Worm (Caenorhabditis elegans) whole organism, young adult: ENCODE measurements around the gene pho-11.
A peak's percentile ranks its signal among the peaks of the same experiment; 100 is the strongest.

Experiments
- B0035.1 ChIP-seq: sonication (generic microtip); optimal IDR thresholded peaks from 2 replicates; lab custom pipeline; 2016; ENCODE audit warnings: missing genetic modification characterization, mild to moderate bottlenecking, missing compliant biosample characterization, missing genotype, missing genetic modification reagents
- B0261.1 ChIP-seq: sonication (generic microtip); optimal IDR thresholded peaks from 2 replicates; lab custom pipeline; 2016; ENCODE audit warnings: mild to moderate bottlenecking, missing genetic modification characterization, moderate library complexity, missing compliant biosample characterization
- B0336.3 ChIP-seq: fragments of 200-800 bp; sonication (Bioruptor generic); IDR thresholded peaks from 2 replicates; pipeline ENCODE4 v1.3.6; 2022; ENCODE audit warnings: missing genetic modification characterization, missing compliant biosample characterization
- F23B12.7 ChIP-seq: sonication (generic microtip); optimal IDR thresholded peaks from 2 replicates; lab custom pipeline; 2017; ENCODE audit warnings: missing genetic modification characterization, mild to moderate bottlenecking, missing compliant biosample characterization, antibody characterized with exemption, moderate library complexity; ENCODE audit not compliant: insufficient read depth
- F33H1.4 ChIP-seq: fragments of 200-800 bp; sonication (Bioruptor generic); IDR thresholded peaks from 2 replicates; pipeline ENCODE4 v1.3.6; 2022; ENCODE audit warnings: missing genetic modification reagents, missing genetic modification characterization, missing compliant biosample characterization
- F49E8.2 ChIP-seq: sonication (generic microtip); optimal IDR thresholded peaks from 3 replicates; lab custom pipeline; 2017; ENCODE audit warnings: missing genetic modification characterization, mild to moderate bottlenecking, missing compliant biosample characterization, antibody characterized with exemption, moderate library complexity; ENCODE audit not compliant: insufficient read depth
- F57C9.4 ChIP-seq: sonication (generic microtip); optimal IDR thresholded peaks from 2 replicates; lab custom pipeline; 2017; ENCODE audit warnings: mild to moderate bottlenecking, missing genetic modification characterization, missing compliant biosample characterization
- T07F8.4 ChIP-seq: sonication (generic microtip); optimal IDR thresholded peaks from 2 replicates; lab custom pipeline; 2016; ENCODE audit warnings: mild to moderate bottlenecking, missing genetic modification characterization, moderate library complexity, missing compliant biosample characterization
- Y53F4B.3 ChIP-seq: fragments of 200-800 bp; sonication (Bioruptor generic); IDR thresholded peaks from 2 replicates; pipeline ENCODE4 v1.3.6; 2022; ENCODE audit warnings: missing genetic modification reagents, missing genetic modification characterization, missing compliant biosample characterization
- Y67H2A.10 ChIP-seq: fragments of 200-800 bp; sonication (Bioruptor generic); conservative IDR thresholded peaks from 2 replicates; pipeline ENCODE4 v1.3.6; 2022; ENCODE audit warnings: missing genetic modification reagents, missing genetic modification characterization, missing compliant biosample characterization
- ama-1 ChIP-seq, 3 experiments: fragments of 150-350 bp in 1 of 3; sonication (generic microtip) in 2 of 3; optimal IDR thresholded peaks; 2 replicates each; lab custom pipeline; 2014 to 2018; ENCODE audit warnings: missing biosample characterization in 2 of 3, missing genetic modification characterization in 2 of 3, missing genetic modification reagents in 2 of 3
- aptf-3 ChIP-seq: fragments of 200-800 bp; sonication (Bioruptor generic); IDR thresholded peaks from 2 replicates; pipeline ENCODE4 v1.3.6; 2022; ENCODE audit warnings: missing genetic modification characterization, missing compliant biosample characterization
- attf-5 ChIP-seq: fragments of 200-800 bp; sonication (Bioruptor generic); optimal IDR thresholded peaks from 2 replicates; lab custom pipeline; 2018; ENCODE audit warnings: mild to moderate bottlenecking, missing genetic modification characterization, missing compliant biosample characterization
- attf-6 ChIP-seq: fragments of 200-800 bp; sonication (Bioruptor generic); IDR thresholded peaks from 2 replicates; pipeline ENCODE4 v1.3.6; 2022; ENCODE audit warnings: missing genetic modification reagents, missing genetic modification characterization, missing compliant biosample characterization
- bed-1 ChIP-seq: fragments of 200-800 bp; sonication (Bioruptor generic); IDR thresholded peaks from 2 replicates; pipeline ENCODE4 v1.3.6; 2022; ENCODE audit warnings: missing genetic modification reagents, missing genetic modification characterization, missing compliant biosample characterization
- cebp-2 ChIP-seq: fragments of 200-800 bp; sonication (Bioruptor generic); IDR thresholded peaks from 2 replicates; pipeline ENCODE4 v1.3.6; 2022; ENCODE audit warnings: missing genetic modification characterization, missing compliant biosample characterization
- ceh-27 ChIP-seq: fragments of 200-800 bp; sonication (Bioruptor generic); optimal IDR thresholded peaks from 2 replicates; lab custom pipeline; 2018; ENCODE audit warnings: mild to moderate bottlenecking, missing genetic modification characterization, moderate library complexity, missing compliant biosample characterization
- ceh-79 ChIP-seq: sonication (generic microtip); optimal IDR thresholded peaks from 2 replicates; lab custom pipeline; 2017; ENCODE audit warnings: mild to moderate bottlenecking, missing genetic modification characterization, missing compliant biosample characterization
- dpl-1 ChIP-seq: fragments of 150-350 bp; optimal IDR thresholded peaks from 2 replicates; lab custom pipeline; 2014; ENCODE audit warnings: missing biosample characterization, missing genetic modification reagents, missing genetic modification characterization
- egl-18 ChIP-seq: fragments of 200-800 bp; sonication (Bioruptor generic); IDR thresholded peaks from 2 replicates; pipeline ENCODE4 v1.3.6; 2022; ENCODE audit warnings: missing genetic modification reagents, missing genetic modification characterization, missing compliant biosample characterization
- egl-44 ChIP-seq: fragments of 200-800 bp; sonication (Bioruptor generic); IDR thresholded peaks from 2 replicates; pipeline ENCODE4 v1.3.6; 2022; ENCODE audit warnings: missing genetic modification reagents, missing genetic modification characterization, missing compliant biosample characterization
- ets-4 ChIP-seq: fragments of 200-800 bp; sonication (Bioruptor generic); optimal IDR thresholded peaks from 2 replicates; lab custom pipeline; 2018; ENCODE audit warnings: mild to moderate bottlenecking, missing genetic modification characterization, missing compliant biosample characterization
- gei-17 ChIP-seq: fragments of 200-800 bp; sonication (Bioruptor generic); optimal IDR thresholded peaks from 2 replicates; lab custom pipeline; 2018; ENCODE audit warnings: mild to moderate bottlenecking, missing genetic modification characterization, missing compliant biosample characterization
- hlh-12 ChIP-seq: sonication (generic microtip); optimal IDR thresholded peaks from 2 replicates; lab custom pipeline; 2016; ENCODE audit warnings: missing genetic modification characterization, missing compliant biosample characterization
- let-526 ChIP-seq: fragments of 200-800 bp; sonication (Bioruptor generic); IDR thresholded peaks from 2 replicates; pipeline ENCODE4 v1.3.6; 2022; ENCODE audit warnings: missing genetic modification reagents, missing genetic modification characterization, missing compliant biosample characterization
- lin-26 ChIP-seq: fragments of 200-800 bp; sonication (Bioruptor generic); IDR thresholded peaks from 2 replicates; pipeline ENCODE4 v1.3.6; 2022; ENCODE audit warnings: missing genetic modification reagents, missing genetic modification characterization, missing compliant biosample characterization
- lin-35 ChIP-seq, 3 experiments: fragments of 150-350 bp in 2 of 3; sonication (generic microtip) in 1 of 3; optimal IDR thresholded peaks; 2 replicates each; lab custom pipeline; 2014 to 2018; ENCODE audit warnings: missing biosample characterization in 3 of 3, missing genetic modification characterization in 3 of 3, missing genetic modification reagents in 3 of 3
- lin-54 ChIP-seq: fragments of 200-800 bp; sonication (Bioruptor generic); optimal IDR thresholded peaks from 2 replicates; lab custom pipeline; 2018; ENCODE audit warnings: mild to moderate bottlenecking, missing genetic modification characterization, missing compliant biosample characterization
- lir-1 ChIP-seq: fragments of 200-800 bp; sonication (Bioruptor generic); conservative IDR thresholded peaks from 2 replicates; pipeline ENCODE4 v1.3.6; 2022; ENCODE audit warnings: missing genetic modification reagents, missing genetic modification characterization, missing compliant biosample characterization
- lsl-1 ChIP-seq: fragments of 200-800 bp; sonication (Bioruptor generic); optimal IDR thresholded peaks from 2 replicates; lab custom pipeline; 2018; ENCODE audit warnings: mild to moderate bottlenecking, missing genetic modification characterization, moderate library complexity, missing compliant biosample characterization
- madf-6 ChIP-seq: fragments of 200-800 bp; sonication (Bioruptor generic); IDR thresholded peaks from 2 replicates; pipeline ENCODE4 v1.3.6; 2022; ENCODE audit warnings: missing genetic modification reagents, missing genetic modification characterization, missing compliant biosample characterization
- mcd-1 ChIP-seq: fragments of 200-800 bp; sonication (Bioruptor generic); IDR thresholded peaks from 2 replicates; pipeline ENCODE4 v1.3.6; 2022; ENCODE audit warnings: missing genetic modification reagents, missing genetic modification characterization, missing compliant biosample characterization
- mel-28 ChIP-seq: sonication (generic microtip); optimal IDR thresholded peaks from 2 replicates; lab custom pipeline; 2016; ENCODE audit warnings: borderline replicate concordance, mild to moderate bottlenecking, missing genetic modification characterization, missing compliant biosample characterization
- mxl-1 ChIP-seq: sonication (generic microtip); optimal IDR thresholded peaks from 2 replicates; lab custom pipeline; 2016; ENCODE audit warnings: missing genetic modification characterization, missing compliant biosample characterization
- nfya-2 ChIP-seq: fragments of 200-800 bp; sonication (Bioruptor generic); IDR thresholded peaks from 2 replicates; pipeline ENCODE4 v1.3.6; 2022; ENCODE audit warnings: missing genetic modification reagents, missing genetic modification characterization, missing compliant biosample characterization
- nfyb-1 ChIP-seq: fragments of 200-800 bp; sonication (Bioruptor generic); IDR thresholded peaks from 2 replicates; pipeline ENCODE4 v1.3.6; 2022; ENCODE audit warnings: missing genetic modification reagents, missing genetic modification characterization, missing compliant biosample characterization
- pha-4 ChIP-seq: fragments of 150-350 bp; sonication (generic microtip); optimal IDR thresholded peaks from 2 replicates; lab custom pipeline; 2014; ENCODE audit warnings: missing biosample characterization, missing genetic modification reagents, missing genetic modification characterization
- snpc-1.1 ChIP-seq: sonication (generic microtip); optimal IDR thresholded peaks from 2 replicates; lab custom pipeline; 2017; ENCODE audit warnings: missing genetic modification characterization, mild to moderate bottlenecking, missing compliant biosample characterization, antibody characterized with exemption, moderate library complexity, missing genotype, missing genetic modification reagents; ENCODE audit not compliant: insufficient read depth
- snpc-3.4 ChIP-seq: sonication (generic microtip); optimal IDR thresholded peaks from 2 replicates; lab custom pipeline; 2017; ENCODE audit warnings: missing genetic modification characterization, mild to moderate bottlenecking, missing compliant biosample characterization, antibody characterized with exemption, moderate library complexity, missing genotype, missing genetic modification reagents
- somi-1 ChIP-seq: fragments of 200-800 bp; sonication (Bioruptor generic); optimal IDR thresholded peaks from 2 replicates; lab custom pipeline; 2018; ENCODE audit warnings: mild to moderate bottlenecking, missing genetic modification characterization, missing compliant biosample characterization
- tbp1 ChIP-seq: fragments of 200-800 bp; sonication (Bioruptor generic); optimal IDR thresholded peaks from 2 replicates; lab custom pipeline; 2018; ENCODE audit warnings: mild to moderate bottlenecking, missing genetic modification characterization, missing compliant biosample characterization
- unc-130 ChIP-seq: sonication (generic microtip); optimal IDR thresholded peaks from 2 replicates; lab custom pipeline; 2016; ENCODE audit warnings: missing genetic modification reagents, missing genetic modification characterization, missing compliant biosample characterization
- unc-62 ChIP-seq: fragments of 150-350 bp; optimal IDR thresholded peaks from 2 replicates; lab custom pipeline; 2014; ENCODE audit warnings: missing biosample characterization, missing genetic modification reagents, missing genetic modification characterization
- ztf-18 ChIP-seq: sonication (generic microtip); optimal IDR thresholded peaks from 2 replicates; lab custom pipeline; 2016; ENCODE audit warnings: missing genotype, mild to moderate bottlenecking, missing genetic modification characterization, missing compliant biosample characterization
- ztf-25 ChIP-seq: fragments of 200-800 bp; sonication (Bioruptor generic); IDR thresholded peaks from 2 replicates; pipeline ENCODE4 v1.3.6; 2022; ENCODE audit warnings: missing genetic modification reagents, missing genetic modification characterization, missing compliant biosample characterization
- ztf-26 ChIP-seq: sonication (generic microtip); optimal IDR thresholded peaks from 2 replicates; lab custom pipeline; 2017; ENCODE audit warnings: missing genetic modification characterization, missing compliant biosample characterization
- ztf-28 ChIP-seq: fragments of 200-800 bp; sonication (Bioruptor generic); IDR thresholded peaks from 2 replicates; pipeline ENCODE4 v1.3.6; 2022; ENCODE audit warnings: missing genetic modification reagents, missing genetic modification characterization, missing compliant biosample characterization
- ztf-3 ChIP-seq: fragments of 200-800 bp; sonication (Bioruptor generic); optimal IDR thresholded peaks from 2 replicates; lab custom pipeline; 2018; ENCODE audit warnings: mild to moderate bottlenecking, missing genetic modification characterization, missing compliant biosample characterization

Gene pho-11

DNA sequence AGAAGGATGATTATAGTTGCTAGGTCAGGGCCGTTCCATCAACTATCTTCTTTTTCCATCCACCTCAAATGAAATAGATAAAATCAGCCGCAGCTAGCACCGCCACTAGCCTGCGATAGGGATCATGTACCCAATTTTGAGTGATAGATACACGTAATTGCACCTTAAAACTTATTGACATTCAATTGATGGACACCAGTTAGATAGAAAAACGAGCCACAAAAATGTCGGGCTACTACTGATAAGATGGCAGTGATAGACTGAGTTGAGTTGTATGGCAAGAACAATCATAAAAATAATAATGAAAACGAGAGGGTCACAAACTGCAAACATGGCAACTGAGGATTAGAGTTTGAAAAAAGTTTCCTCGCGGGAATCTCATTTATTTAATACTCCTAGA lies 39.8 kb upstream of the pho-11 start (continued):
- TF ChIP-seq Y67H2A.10 (GFP tag; lab: Robert Waterston, UW) (no peak), F23B12.7 (tag; lab: Kevin White, UChicago) (no peak), B0035.1 (tag; lab: Kevin White, UChicago) (no peak), mcd-1 (GFP tag; lab: Robert Waterston, UW) (no peak), nfya-2 (GFP tag; lab: Robert Waterston, UW) (no peak), ztf-26 (tag; lab: Kevin White, UChicago) (no peak), ceh-79 (no peak), attf-6 (GFP tag; lab: Robert Waterston, UW) (no peak), unc-62 (GFP tag; lab: Kevin White, UChicago) (peak; percentile 34), egl-18 (GFP tag; lab: Robert Waterston, UW) (no peak), unc-130 (GFP tag; lab: Kevin White, UChicago) (no peak), Y53F4B.3 (no peak), ztf-28 (GFP tag; lab: Robert Waterston, UW) (no peak), nfyb-1 (GFP tag; lab: Robert Waterston, UW) (peak; percentile 21; the same call in 1 of the 2 replicates), F49E8.2 (tag; lab: Kevin White, UChicago) (no peak), hlh-12 (tag; lab: Kevin White, UChicago) (no peak), somi-1 (GFP tag; lab: Kevin White, UChicago) (no peak), mel-28 (tag; lab: Kevin White, UChicago) (no peak), gei-17 (no peak), ztf-18 (tag; lab: Kevin White, UChicago) (no peak), lin-26 (GFP tag; lab: Robert Waterston, UW) (peak; percentile 68; the same call in 1 of the 2 replicates), egl-44 (GFP tag; lab: Robert Waterston, UW) (peak; percentile 15; the same call in 1 of the 2 replicates), lin-54 (GFP tag; lab: Kevin White, UChicago) (peak; percentile 21), mxl-1 (tag; lab: Kevin White, UChicago) (no peak), cebp-2 (GFP tag; lab: Robert Waterston, UW) (no peak), let-526 (GFP tag; lab: Robert Waterston, UW) (no peak), ztf-3 (no peak), ets-4 (GFP tag; lab: Kevin White, UChicago) (peak; percentile 71), pha-4 (tag; lab: Kevin White, UChicago) (no peak), ama-1 (optimal IDR thresholded peaks at IDR 0.05; lab: Kevin White, UChicago) (no peak), ama-1 (GFP tag; optimal IDR thresholded peaks at IDR 0.05; lab: Kevin White, UChicago) (no peak), tbp1 (GFP tag; lab: Kevin White, UChicago) (peak; percentile 4), snpc-1.1 (tag; lab: Kevin White, UChicago) (no peak), B0336.3 (GFP tag; lab: Robert Waterston, UW) (no peak), bed-1 (GFP tag; lab: Robert Waterston, UW) (no peak), ceh-27 (no peak)

DNA sequence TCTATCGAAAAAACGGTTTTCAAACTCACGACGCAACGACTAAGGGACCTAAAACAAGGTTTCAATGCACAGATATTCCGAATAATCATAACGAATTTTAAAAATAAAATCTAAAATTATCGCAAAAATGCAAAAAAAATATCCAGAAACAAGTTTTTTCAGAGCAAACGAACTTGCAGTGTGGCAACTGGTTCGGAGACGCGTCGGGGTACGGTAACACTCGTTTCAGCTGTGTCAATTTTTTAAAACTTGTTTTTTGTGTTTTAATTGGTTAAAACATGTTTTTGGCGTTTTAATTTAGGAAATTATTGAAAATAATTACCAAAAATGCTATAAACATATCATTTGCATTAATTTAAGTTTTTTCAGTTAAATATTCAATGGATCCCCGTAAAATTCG lies 39.2 kb upstream of the pho-11 start, which contains the start of gene C08H9.16:
C08H9.16 (plus strand) TSS at position 370 of the 400 bp plus-strand sequence.
- TF ChIP-seq nfya-2 (GFP tag; lab: Robert Waterston, UW): no peak
- TF ChIP-seq nfyb-1 (GFP tag; lab: Robert Waterston, UW): peak; percentile 69; the same call in 1 of the 2 replicates
- no peak for TF ChIP-seq ztf-25 (GFP tag; lab: Robert Waterston, UW)
- no peak for TF ChIP-seq lir-1 (GFP tag; lab: Robert Waterston, UW)
- TF ChIP-seq F57C9.4 (tag; lab: Kevin White, UChicago): no peak
- no peak for TF ChIP-seq B0261.1
- peak; percentile 58; the same call in 1 of the 2 replicates for TF ChIP-seq madf-6 (GFP tag; lab: Robert Waterston, UW)
- TF ChIP-seq lin-35 (GFP tag; optimal IDR thresholded peaks at IDR 0.05; lab: Kevin White, UChicago): peak in 1 of 3 experiments; percentile 40
- no peak for TF ChIP-seq T07F8.4 (tag; lab: Kevin White, UChicago)
- TF ChIP-seq F33H1.4 (GFP tag; lab: Robert Waterston, UW): peak; percentile 78
- TF ChIP-seq Y67H2A.10 (GFP tag; lab: Robert Waterston, UW): no peak
- TF ChIP-seq lsl-1: peak; percentile 88
- TF ChIP-seq aptf-3: no peak
- TF ChIP-seq attf-5 (GFP tag; lab: Kevin White, UChicago): peak; percentile 26
- TF ChIP-seq dpl-1 (GFP tag; lab: Kevin White, UChicago): no peak
- peak; percentile 13 for TF ChIP-seq pha-4 (tag; lab: Kevin White, UChicago)
- TF ChIP-seq snpc-3.4 (tag; lab: Kevin White, UChicago): peak; percentile 7
